Fruit fly (Drosophila melanogaster) whole organism, embryonic: ENCODE results near the gene fit.

Experiments used
- Bdp1 ChIP-seq: fragments of 200-800 bp; sonication (Bioruptor generic); optimal IDR thresholded peaks from 3 replicates; lab custom pipeline; 2016; ENCODE audit warnings: missing biosample characterization, missing genetic modification characterization
- Blimp-1 ChIP-seq: fragments of 200-800 bp; sonication (Bioruptor generic); optimal IDR thresholded peaks from 3 replicates; lab custom pipeline; 2018; ENCODE audit warnings: missing biosample characterization, missing genetic modification characterization, mild to moderate bottlenecking, moderate library complexity, missing genetic modification reagents
- BtbVII ChIP-seq: fragments of 200-800 bp; sonication (Bioruptor generic); optimal IDR thresholded peaks from 3 replicates; lab custom pipeline; 2017; ENCODE audit warnings: missing biosample characterization, mild to moderate bottlenecking, missing genetic modification characterization
- CG12071 ChIP-seq: fragments of 200-800 bp; sonication (Bioruptor generic); optimal IDR thresholded peaks from 3 replicates; lab custom pipeline; 2018; ENCODE audit warnings: missing biosample characterization, mild to moderate bottlenecking, missing genetic modification characterization
- CG12155 ChIP-seq: fragments of 200-800 bp; sonication (Bioruptor generic); optimal IDR thresholded peaks from 3 replicates; lab custom pipeline; 2016; ENCODE audit warnings: missing biosample characterization, missing genetic modification characterization
- CG12219 ChIP-seq: fragments of 200-800 bp; sonication (Bioruptor generic); optimal IDR thresholded peaks from 3 replicates; lab custom pipeline; 2018; ENCODE audit warnings: missing biosample characterization, mild to moderate bottlenecking, missing genetic modification characterization
- CG15696 ChIP-seq: fragments of 200-800 bp; sonication (Bioruptor generic); optimal IDR thresholded peaks from 2 replicates; lab custom pipeline; 2019; ENCODE audit warnings: missing biosample characterization, mild to moderate bottlenecking, missing genetic modification characterization, moderate library complexity
- CG17385 ChIP-seq: fragments of 200-800 bp; sonication (Bioruptor generic); optimal IDR thresholded peaks from 3 replicates; lab custom pipeline; 2018; ENCODE audit warnings: missing biosample characterization, mild to moderate bottlenecking, missing genetic modification characterization
- CG17829 ChIP-seq: fragments of 200-800 bp; optimal IDR thresholded peaks from 2 replicates; lab custom pipeline; 2019; ENCODE audit warnings: missing biosample characterization, mild to moderate bottlenecking, missing genetic modification characterization, moderate library complexity
- CG18599 ChIP-seq: fragments of 200-800 bp; sonication (Bioruptor generic); optimal IDR thresholded peaks from 3 replicates; lab custom pipeline; 2017; ENCODE audit warnings: missing biosample characterization, missing genetic modification characterization, mild to moderate bottlenecking, moderate library complexity, missing genetic modification reagents
- CG30020 ChIP-seq: fragments of 200-800 bp; optimal IDR thresholded peaks from 2 replicates; lab custom pipeline; 2019; ENCODE audit warnings: missing biosample characterization, mild to moderate bottlenecking, missing genetic modification characterization, moderate library complexity
- CG6175 ChIP-seq: fragments of 200-800 bp; sonication (Bioruptor generic); IDR thresholded peaks from 3 replicates; pipeline ENCODE4 v1.3.6; 2022; ENCODE audit warnings: missing biosample characterization, missing genetic modification characterization
- CG7271 ChIP-seq: fragments of 200-800 bp; sonication (Bioruptor generic); optimal IDR thresholded peaks from 2 replicates; lab custom pipeline; 2018; ENCODE audit warnings: missing biosample characterization, mild to moderate bottlenecking, missing genetic modification characterization, moderate library complexity
- CG7556 ChIP-seq: fragments of 200-800 bp; sonication (Bioruptor generic); optimal IDR thresholded peaks from 2 replicates; lab custom pipeline; 2017; ENCODE audit warnings: missing biosample characterization, mild to moderate bottlenecking, missing genetic modification characterization
- CG7786 ChIP-seq: fragments of 200-800 bp; sonication (Bioruptor generic); optimal IDR thresholded peaks from 2 replicates; lab custom pipeline; 2016; ENCODE audit warnings: missing biosample characterization, missing genetic modification characterization
- CG8765 ChIP-seq: fragments of 200-800 bp; sonication (Bioruptor generic); IDR thresholded peaks from 2 replicates; pipeline ENCODE4 v1.3.6; 2022; ENCODE audit warnings: missing biosample characterization, missing genetic modification characterization
- CG9817 ChIP-seq: fragments of 200-800 bp; sonication (Bioruptor generic); optimal IDR thresholded peaks from 2 replicates; lab custom pipeline; 2018; ENCODE audit warnings: missing biosample characterization, mild to moderate bottlenecking, missing genetic modification characterization, moderate library complexity
- CG9876 ChIP-seq: fragments of 200-800 bp; sonication (Bioruptor generic); optimal IDR thresholded peaks from 2 replicates; lab custom pipeline; 2016; ENCODE audit warnings: missing biosample characterization, missing genetic modification characterization
- MESR4 ChIP-seq: fragments of 200-800 bp; sonication (Bioruptor generic); optimal IDR thresholded peaks from 2 replicates; lab custom pipeline; 2018; ENCODE audit warnings: missing biosample characterization, mild to moderate bottlenecking, missing genetic modification characterization, moderate library complexity
- Mad ChIP-seq: fragments of 200-800 bp; sonication (Bioruptor generic); optimal IDR thresholded peaks from 2 replicates; lab custom pipeline; 2016; ENCODE audit warnings: missing biosample characterization, missing genetic modification characterization
- Opbp ChIP-seq: fragments of 200-800 bp; sonication (Bioruptor generic); IDR thresholded peaks from 3 replicates; pipeline ENCODE4 v1.3.6; 2022; ENCODE audit warnings: missing biosample characterization, missing genetic modification characterization; ENCODE audit not compliant: partially characterized antibody
- Optix ChIP-seq: fragments of 200-800 bp; sonication (Bioruptor generic); IDR thresholded peaks from 3 replicates; pipeline ENCODE4 v1.3.6; 2022; ENCODE audit warnings: missing biosample characterization, missing genetic modification characterization
- Sry-β ChIP-seq: fragments of 200-800 bp; sonication (Bioruptor generic); optimal IDR thresholded peaks from 2 replicates; lab custom pipeline; 2018; ENCODE audit warnings: missing biosample characterization, mild to moderate bottlenecking, missing genetic modification characterization, moderate library complexity
- TFAM ChIP-seq: fragments of 200-800 bp; sonication (Bioruptor generic); optimal IDR thresholded peaks from 2 replicates; lab custom pipeline; 2017; ENCODE audit warnings: missing biosample characterization, missing genetic modification characterization, inconsistent platforms
- Usf ChIP-seq: fragments of 200-800 bp; sonication (Bioruptor generic); optimal IDR thresholded peaks from 2 replicates; lab custom pipeline; 2017; ENCODE audit warnings: missing genotype, missing biosample characterization, missing genetic modification characterization
- ab ChIP-seq: fragments of 200-800 bp; sonication (Bioruptor generic); optimal IDR thresholded peaks from 2 replicates; lab custom pipeline; 2016; ENCODE audit warnings: missing biosample characterization, missing genetic modification characterization
- bab2 ChIP-seq: fragments of 200-800 bp; sonication (Bioruptor generic); optimal IDR thresholded peaks from 2 replicates; lab custom pipeline; 2016; ENCODE audit warnings: missing biosample characterization, missing genetic modification characterization
- ci ChIP-seq: fragments of 200-800 bp; sonication (Bioruptor generic); IDR thresholded peaks from 3 replicates; pipeline ENCODE4 v1.3.6; 2022; ENCODE audit warnings: missing biosample characterization, missing genetic modification characterization
- corto ChIP-seq: fragments of 200-800 bp; sonication (Bioruptor generic); optimal IDR thresholded peaks from 2 replicates; lab custom pipeline; 2016; ENCODE audit warnings: missing biosample characterization, mild to moderate bottlenecking, missing genetic modification characterization, moderate library complexity
- disco-r ChIP-seq: fragments of 200-800 bp; sonication (Bioruptor generic); optimal IDR thresholded peaks from 2 replicates; lab custom pipeline; 2016; ENCODE audit warnings: missing biosample characterization, missing genetic modification characterization
- exex ChIP-seq: fragments of 200-800 bp; sonication (Bioruptor generic); optimal IDR thresholded peaks from 4 replicates; lab custom pipeline; 2018; ENCODE audit warnings: missing biosample characterization, mild to moderate bottlenecking, missing genetic modification characterization, moderate library complexity
- gcm ChIP-seq: fragments of 200-800 bp; sonication (Bioruptor generic); optimal IDR thresholded peaks from 2 replicates; lab custom pipeline; 2019; ENCODE audit warnings: missing biosample characterization, mild to moderate bottlenecking, missing genetic modification characterization, moderate library complexity
- nerfin-2 ChIP-seq: fragments of 200-800 bp; sonication (Bioruptor generic); IDR thresholded peaks from 2 replicates; pipeline ENCODE4 v1.3.6; 2022; ENCODE audit warnings: missing biosample characterization, missing genetic modification characterization; ENCODE audit not compliant: partially characterized antibody
- pb ChIP-seq: fragments of 200-800 bp; sonication (Bioruptor generic); optimal IDR thresholded peaks from 3 replicates; lab custom pipeline; 2016; ENCODE audit warnings: missing biosample characterization, missing genetic modification characterization
- pnt ChIP-seq: fragments of 200-800 bp; sonication (Bioruptor generic); optimal IDR thresholded peaks from 3 replicates; lab custom pipeline; 2016; ENCODE audit warnings: missing biosample characterization, missing genetic modification characterization
- run ChIP-seq: fragments of 200-800 bp; sonication (Bioruptor generic); optimal IDR thresholded peaks from 3 replicates; lab custom pipeline; 2018; ENCODE audit warnings: missing biosample characterization, mild to moderate bottlenecking, missing genetic modification characterization
- schlank ChIP-seq: fragments of 200-800 bp; sonication (Bioruptor generic); optimal IDR thresholded peaks from 2 replicates; lab custom pipeline; 2018; ENCODE audit warnings: missing biosample characterization, mild to moderate bottlenecking, missing genetic modification characterization
- slbo ChIP-seq: fragments of 200-800 bp; sonication (Bioruptor generic); IDR thresholded peaks from 2 replicates; pipeline ENCODE4 v1.3.6; 2022; ENCODE audit warnings: missing biosample characterization, missing genetic modification characterization
- slou ChIP-seq: fragments of 200-800 bp; sonication (Bioruptor generic); optimal IDR thresholded peaks from 3 replicates; lab custom pipeline; 2016; ENCODE audit warnings: missing biosample characterization, missing genetic modification characterization
- sug ChIP-seq: fragments of 200-800 bp; optimal IDR thresholded peaks from 2 replicates; lab custom pipeline; 2019; ENCODE audit warnings: missing biosample characterization, mild to moderate bottlenecking, missing genetic modification characterization, moderate library complexity
- tin ChIP-seq: fragments of 200-800 bp; sonication (Bioruptor generic); optimal IDR thresholded peaks from 3 replicates; lab custom pipeline; 2016; ENCODE audit warnings: missing biosample characterization, missing genetic modification characterization
- vnd ChIP-seq: fragments of 200-800 bp; sonication (Bioruptor generic); IDR thresholded peaks from 3 replicates; pipeline ENCODE4 v1.3.6; 2022; ENCODE audit warnings: missing biosample characterization, missing genetic modification characterization; ENCODE audit not compliant: partially characterized antibody
- zen ChIP-seq: fragments of 200-800 bp; sonication (Bioruptor generic); optimal IDR thresholded peaks from 3 replicates; lab custom pipeline; 2018; ENCODE audit warnings: missing biosample characterization, mild to moderate bottlenecking, missing genetic modification characterization, moderate library complexity

fit gene

dm6 chr3R:21870158-21870971 lies 13.9 kb downstream of the fit start, which contains the start of gene CG31431 (continued):
- TF ChIP-seq MESR4 (GFP tag; lab: Kevin White, UChicago), result peak; percentile 62
- peak; percentile 95 for TF ChIP-seq pb (GFP tag; lab: Kevin White, UChicago)
- TF ChIP-seq CG8765 (GFP tag; lab: Robert Waterston, UW), result peak; percentile 94
- peak; percentile 94 for TF ChIP-seq CG9876
- TF ChIP-seq TFAM (GFP tag; lab: Kevin White, UChicago), result peak; percentile 78
- peak; percentile 98 for TF ChIP-seq BtbVII (GFP tag; lab: Kevin White, UChicago)
- TF ChIP-seq CG7556, result peak; percentile 97

DNA sequence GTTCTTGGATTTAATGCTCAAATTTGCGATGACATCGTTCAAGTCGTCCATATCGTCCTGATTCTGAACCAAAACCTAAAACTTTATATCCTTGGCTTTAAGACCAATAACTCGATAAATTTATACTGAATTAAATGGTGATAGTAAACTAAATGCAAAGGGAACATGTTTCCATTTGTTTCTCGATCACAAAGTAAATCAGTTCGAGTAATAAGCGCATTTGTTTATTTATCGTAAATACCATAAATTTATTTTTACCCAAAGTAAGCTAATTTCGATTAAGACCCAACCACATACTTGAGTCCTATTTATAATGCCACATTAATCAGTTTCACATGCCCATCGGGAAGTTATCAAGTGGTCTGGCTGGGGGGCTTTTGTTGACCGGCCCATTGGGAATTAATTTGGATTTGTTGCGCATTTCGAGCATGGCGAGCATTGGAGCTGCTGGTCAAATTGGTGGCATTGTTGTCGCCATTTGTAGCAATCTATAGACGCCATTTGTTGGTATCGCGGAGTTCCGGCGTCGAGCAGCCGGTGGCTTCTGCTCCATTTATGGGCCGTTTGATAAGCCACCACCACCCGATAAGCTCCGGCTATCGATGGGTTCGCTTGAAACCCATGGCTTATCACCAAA lies 14.7 kb downstream of the fit start, which contains the start of gene CG31174:
Gene CG31174 (minus strand): TSS at position 51 of the 637 bp plus-strand sequence.
- TF ChIP-seq Bdp1 (GFP tag; lab: Kevin White, UChicago), result no peak
- TF ChIP-seq exex (tag; lab: Kevin White, UChicago), result peak; percentile 83
- peak; percentile 38 for TF ChIP-seq run (tag; lab: Kevin White, UChicago)
- no peak for TF ChIP-seq CG17829 (tag; lab: Kevin White, UChicago)
- no peak for TF ChIP-seq CG12219
- TF ChIP-seq pnt (GFP tag; lab: Kevin White, UChicago), result no peak
- TF ChIP-seq schlank, result no peak
- TF ChIP-seq ci (GFP tag; lab: Robert Waterston, UW), result peak; percentile 19; the same call in 1 of the 3 replicates
- TF ChIP-seq CG6175, result peak; percentile 77
- TF ChIP-seq sug (tag; lab: Kevin White, UChicago), result peak; percentile 97
- 0 out of 3 replicates have a peak, but pooled peaks have one; percentile 14 for TF ChIP-seq vnd (GFP tag; lab: Robert Waterston, UW)

DNA sequence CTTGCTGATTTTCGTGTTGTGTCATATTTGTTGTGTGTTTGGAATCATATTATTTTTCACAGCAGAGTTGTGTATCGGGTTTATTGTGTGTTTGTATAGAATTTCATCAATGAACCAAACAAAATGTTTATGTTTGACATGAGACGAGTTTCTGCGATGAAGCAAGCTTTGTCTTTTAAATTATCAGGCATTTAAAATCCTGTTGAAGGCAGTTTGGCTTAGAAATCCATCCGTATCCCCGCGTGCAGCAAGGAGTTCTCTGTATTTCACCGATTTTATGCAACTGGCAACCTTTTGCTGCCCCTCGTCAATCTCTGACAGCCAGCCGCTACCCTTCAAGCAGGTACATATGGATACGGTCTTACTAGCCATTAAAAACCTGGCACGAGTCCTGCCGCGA lies 16.4 kb downstream of the fit start, which contains the start of the genes CG6569 and Cby:
Gene CG6569 (minus strand): TSS at position 101 of the 400 bp plus-strand sequence.
Gene Cby (plus strand): TSS at position 185 of the 400 bp plus-strand sequence.
- no peak for TF ChIP-seq CG17385 (GFP tag; lab: Kevin White, UChicago)
- no peak for TF ChIP-seq corto (GFP tag; lab: Kevin White, UChicago)
- no peak for TF ChIP-seq Mad (GFP tag; lab: Kevin White, UChicago)
- no peak for TF ChIP-seq zen (tag; lab: Kevin White, UChicago)

DNA sequence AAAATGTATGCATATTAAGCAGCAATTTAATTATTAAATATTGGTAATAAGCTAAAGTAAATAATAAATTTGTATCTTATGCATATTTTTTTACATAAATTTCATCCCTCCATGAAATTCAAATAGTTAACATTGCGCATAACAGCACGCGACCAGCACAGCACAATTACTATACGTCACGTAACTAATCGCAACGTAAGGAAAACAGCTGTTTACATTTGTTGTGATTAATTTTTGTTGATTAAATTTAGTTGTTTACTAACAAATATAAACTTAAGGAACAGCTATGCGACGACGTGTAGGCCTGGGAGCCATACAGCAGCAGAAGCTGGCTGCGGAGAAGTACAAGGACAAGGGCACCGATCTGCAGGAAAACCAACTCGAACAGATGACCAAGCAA lies 19.3 kb downstream of the fit start, which contains the start of gene lsn:
Gene lsn (plus strand): TSS at position 177 of the 400 bp plus-strand sequence.
- TF ChIP-seq tin (GFP tag; lab: Kevin White, UChicago) (no peak), CG12155 (GFP tag; lab: Kevin White, UChicago) (no peak), Optix (GFP tag; lab: Robert Waterston, UW) (no peak), Blimp-1 (no peak), CG7786 (GFP tag; lab: Kevin White, UChicago) (no peak), CG9817 (tag; lab: Kevin White, UChicago) (no peak), ab (GFP tag; lab: Kevin White, UChicago) (no peak), Usf (GFP tag; lab: Kevin White, UChicago) (no peak), slbo (no peak), nerfin-2 (GFP tag; lab: Robert Waterston, UW) (no peak), Opbp (GFP tag; lab: Robert Waterston, UW) (no peak), CG7271 (tag; lab: Kevin White, UChicago) (no peak), bab2 (no peak), slou (GFP tag; lab: Kevin White, UChicago) (no peak), CG15696 (tag; lab: Kevin White, UChicago) (no peak), CG18599 (GFP tag; lab: Kevin White, UChicago) (peak; percentile 52), CG12071 (no peak), Sry-β (GFP tag; lab: Kevin White, UChicago) (no peak), disco-r (no peak), gcm (GFP tag; lab: Kevin White, UChicago) (no peak), CG9876 (no peak), CG30020 (tag; lab: Kevin White, UChicago) (no peak)
